Fruit fly (Drosophila melanogaster) whole organism, embryonic: ENCODE results near the gene CG42710.

Experiments
- Ada2b ChIP-seq: fragments of 200-800 bp; sonication (Bioruptor generic); IDR thresholded peaks from 2 replicates; pipeline ENCODE4 v1.3.6; 2022; ENCODE audit warnings: missing biosample characterization, missing genetic modification characterization
- Adf1 ChIP-seq: fragments of 200-800 bp; sonication (Bioruptor generic); IDR thresholded peaks from 2 replicates; pipeline ENCODE4 v1.3.6; 2022; ENCODE audit warnings: missing biosample characterization, missing genetic modification characterization
- Aef1 ChIP-seq: fragments of 200-800 bp; sonication (Bioruptor generic); IDR thresholded peaks from 3 replicates; pipeline ENCODE4 v1.3.6; 2022; ENCODE audit warnings: missing biosample characterization, missing genetic modification characterization
- CG10147 ChIP-seq: fragments of 200-800 bp; sonication (Bioruptor generic); optimal IDR thresholded peaks from 2 replicates; lab custom pipeline; 2019; ENCODE audit warnings: missing biosample characterization, mild to moderate bottlenecking, missing genetic modification characterization, moderate library complexity
- CG10366 ChIP-seq: fragments of 200-800 bp; sonication (Bioruptor generic); IDR thresholded peaks from 2 replicates; pipeline ENCODE4 v1.3.6; 2022; ENCODE audit warnings: missing biosample characterization, missing genetic modification characterization
- CG10979 ChIP-seq: fragments of 200-800 bp; sonication (Bioruptor generic); optimal IDR thresholded peaks from 2 replicates; lab custom pipeline; 2018; ENCODE audit warnings: missing biosample characterization, mild to moderate bottlenecking, missing genetic modification characterization, moderate library complexity
- CG11696 ChIP-seq: fragments of 200-800 bp; sonication (Bioruptor generic); IDR thresholded peaks from 2 replicates; pipeline ENCODE4 v1.3.6; 2022; ENCODE audit warnings: missing biosample characterization, missing genetic modification characterization
- CG12219 ChIP-seq: fragments of 200-800 bp; sonication (Bioruptor generic); optimal IDR thresholded peaks from 3 replicates; lab custom pipeline; 2018; ENCODE audit warnings: missing biosample characterization, mild to moderate bottlenecking, missing genetic modification characterization
- CG13424 ChIP-seq: fragments of 200-800 bp; sonication (Bioruptor generic); optimal IDR thresholded peaks from 2 replicates; lab custom pipeline; 2019; ENCODE audit warnings: missing biosample characterization, mild to moderate bottlenecking, missing genetic modification characterization, moderate library complexity
- CG13775 ChIP-seq: fragments of 200-800 bp; sonication (Bioruptor generic); optimal IDR thresholded peaks from 3 replicates; lab custom pipeline; 2017; ENCODE audit warnings: missing biosample characterization, mild to moderate bottlenecking, missing genetic modification characterization
- CG14441 ChIP-seq: fragments of 200-800 bp; sonication (Bioruptor generic); IDR thresholded peaks from 2 replicates; pipeline ENCODE4 v1.3.6; 2022; ENCODE audit warnings: missing biosample characterization, missing genetic modification characterization
- CG14667 ChIP-seq: fragments of 200-800 bp; sonication (Bioruptor generic); IDR thresholded peaks from 2 replicates; pipeline ENCODE4 v1.3.6; 2022; ENCODE audit warnings: missing biosample characterization, missing genetic modification characterization
- CG15514 ChIP-seq: fragments of 200-800 bp; sonication (Bioruptor generic); optimal IDR thresholded peaks from 3 replicates; lab custom pipeline; 2017; ENCODE audit warnings: missing biosample characterization, missing genetic modification characterization, mild to moderate bottlenecking, moderate library complexity, missing genetic modification reagents
- CG15696 ChIP-seq: fragments of 200-800 bp; sonication (Bioruptor generic); optimal IDR thresholded peaks from 2 replicates; lab custom pipeline; 2019; ENCODE audit warnings: missing biosample characterization, mild to moderate bottlenecking, missing genetic modification characterization, moderate library complexity
- CG1602 ChIP-seq: fragments of 200-800 bp; sonication (Bioruptor generic); optimal IDR thresholded peaks from 3 replicates; lab custom pipeline; 2016; ENCODE audit warnings: missing biosample characterization, missing genetic modification characterization
- CG1647 ChIP-seq: fragments of 200-800 bp; sonication (Bioruptor generic); optimal IDR thresholded peaks from 3 replicates; lab custom pipeline; 2016; ENCODE audit warnings: missing biosample characterization, missing genetic modification characterization
- CG16863 ChIP-seq: fragments of 200-800 bp; sonication (Bioruptor generic); optimal IDR thresholded peaks from 3 replicates; lab custom pipeline; 2016; ENCODE audit warnings: missing biosample characterization, missing genetic modification characterization
- CG18262 ChIP-seq: fragments of 200-800 bp; optimal IDR thresholded peaks from 3 replicates; lab custom pipeline; 2019; ENCODE audit warnings: missing biosample characterization, mild to moderate bottlenecking, missing genetic modification characterization, moderate library complexity
- CG18476 ChIP-seq: fragments of 200-800 bp; sonication (Bioruptor generic); optimal IDR thresholded peaks from 2 replicates; lab custom pipeline; 2016; ENCODE audit warnings: missing biosample characterization, mild to moderate bottlenecking, missing genetic modification characterization
- CG18764 ChIP-seq: fragments of 200-800 bp; sonication (Bioruptor generic); optimal IDR thresholded peaks from 3 replicates; lab custom pipeline; 2016; ENCODE audit warnings: missing biosample characterization, missing genetic modification characterization
- CG2875 ChIP-seq: fragments of 200-800 bp; sonication (Bioruptor generic); optimal IDR thresholded peaks from 2 replicates; lab custom pipeline; 2017; ENCODE audit warnings: missing biosample characterization, mild to moderate bottlenecking, missing genetic modification characterization, missing genetic modification reagents
- CG7556 ChIP-seq: fragments of 200-800 bp; sonication (Bioruptor generic); optimal IDR thresholded peaks from 2 replicates; lab custom pipeline; 2017; ENCODE audit warnings: missing biosample characterization, mild to moderate bottlenecking, missing genetic modification characterization
- CG9817 ChIP-seq: fragments of 200-800 bp; sonication (Bioruptor generic); optimal IDR thresholded peaks from 2 replicates; lab custom pipeline; 2018; ENCODE audit warnings: missing biosample characterization, mild to moderate bottlenecking, missing genetic modification characterization, moderate library complexity
- CTCF ChIP-seq: fragments of 200-800 bp; sonication (Bioruptor generic); optimal IDR thresholded peaks from 2 replicates; lab custom pipeline; 2017; ENCODE audit warnings: missing biosample characterization, mild to moderate bottlenecking, missing genetic modification characterization, moderate library complexity
- D19B ChIP-seq: fragments of 200-800 bp; sonication (Bioruptor generic); optimal IDR thresholded peaks from 2 replicates; lab custom pipeline; 2017; ENCODE audit warnings: missing biosample characterization, mild to moderate bottlenecking, missing genetic modification characterization
- Dp ChIP-seq: fragments of 200-800 bp; sonication (Bioruptor generic); optimal IDR thresholded peaks from 2 replicates; lab custom pipeline; 2018; ENCODE audit warnings: missing biosample characterization, mild to moderate bottlenecking, missing genetic modification characterization, moderate library complexity
- Ets97D ChIP-seq: fragments of 200-800 bp; sonication (Bioruptor generic); optimal IDR thresholded peaks from 3 replicates; lab custom pipeline; 2016; ENCODE audit warnings: missing biosample characterization, missing genetic modification characterization
- Fer3 ChIP-seq: fragments of 200-800 bp; sonication (Bioruptor generic); optimal IDR thresholded peaks from 2 replicates; lab custom pipeline; 2018; ENCODE audit warnings: missing biosample characterization, mild to moderate bottlenecking, missing genetic modification characterization, moderate library complexity
- H15 ChIP-seq: fragments of 200-800 bp; sonication (Bioruptor generic); IDR thresholded peaks from 3 replicates; pipeline ENCODE4 v1.3.6; 2022; ENCODE audit warnings: missing biosample characterization, missing genetic modification characterization
- Hand ChIP-seq: fragments of 200-800 bp; sonication (Bioruptor generic); optimal IDR thresholded peaks from 2 replicates; lab custom pipeline; 2017; ENCODE audit warnings: mild to moderate bottlenecking, missing biosample characterization, missing genetic modification reagents, missing genetic modification characterization
- Hey ChIP-seq: fragments of 200-800 bp; sonication (Bioruptor generic); optimal IDR thresholded peaks from 3 replicates; lab custom pipeline; 2018; ENCODE audit warnings: missing biosample characterization, mild to moderate bottlenecking, missing genetic modification characterization
- HmgZ ChIP-seq: fragments of 200-800 bp; sonication (Bioruptor generic); optimal IDR thresholded peaks from 2 replicates; lab custom pipeline; 2018; ENCODE audit warnings: missing biosample characterization, mild to moderate bottlenecking, missing genetic modification characterization
- MESR4 ChIP-seq: fragments of 200-800 bp; sonication (Bioruptor generic); optimal IDR thresholded peaks from 2 replicates; lab custom pipeline; 2018; ENCODE audit warnings: missing biosample characterization, mild to moderate bottlenecking, missing genetic modification characterization, moderate library complexity
- Mad ChIP-seq: fragments of 200-800 bp; sonication (Bioruptor generic); optimal IDR thresholded peaks from 2 replicates; lab custom pipeline; 2016; ENCODE audit warnings: missing biosample characterization, missing genetic modification characterization
- Sry-δ ChIP-seq: fragments of 200-800 bp; sonication (Bioruptor generic); optimal IDR thresholded peaks from 2 replicates; lab custom pipeline; 2016; ENCODE audit warnings: missing biosample characterization, missing genetic modification characterization
- Xrp1 ChIP-seq: fragments of 200-800 bp; sonication (Bioruptor generic); IDR thresholded peaks from 2 replicates; pipeline ENCODE4 v1.3.6; 2022; ENCODE audit warnings: missing biosample characterization, missing genetic modification characterization
- cad ChIP-seq: fragments of >200 bp; optimal IDR thresholded peaks from 2 replicates; lab custom pipeline; 2017; ENCODE audit warnings: missing biosample characterization, missing genetic modification characterization
- chif ChIP-seq, 2 experiments: fragments of 200-800 bp; sonication (Bioruptor generic); optimal IDR thresholded peaks; 3 replicates each; lab custom pipeline; 2016; ENCODE audit warnings: missing biosample characterization in 2 of 2, missing genetic modification characterization in 2 of 2
- chm ChIP-seq: fragments of 200-800 bp; sonication (Bioruptor generic); IDR thresholded peaks from 2 replicates; pipeline ENCODE4 v1.3.6; 2022; ENCODE audit warnings: missing biosample characterization, missing genetic modification characterization
- crol ChIP-seq: fragments of 200-800 bp; sonication (Bioruptor generic); IDR thresholded peaks from 2 replicates; pipeline ENCODE4 v1.3.6; 2022; ENCODE audit warnings: missing biosample characterization, missing genetic modification characterization
- cwo ChIP-seq: fragments of 200-800 bp; sonication (Bioruptor generic); optimal IDR thresholded peaks from 3 replicates; lab custom pipeline; 2017; ENCODE audit warnings: missing biosample characterization, missing genetic modification characterization, mild to moderate bottlenecking, moderate library complexity, missing genetic modification reagents
- fd102C ChIP-seq: fragments of 200-800 bp; sonication (Bioruptor generic); optimal IDR thresholded peaks from 2 replicates; lab custom pipeline; 2018; ENCODE audit warnings: missing biosample characterization, mild to moderate bottlenecking, missing genetic modification characterization, moderate library complexity
- gsb-n ChIP-seq: fragments of 200-800 bp; sonication (Bioruptor generic); optimal IDR thresholded peaks from 3 replicates; lab custom pipeline; 2018; ENCODE audit warnings: missing biosample characterization, mild to moderate bottlenecking, missing genetic modification characterization
- ham ChIP-seq: fragments of 200-800 bp; sonication (Bioruptor generic); IDR thresholded peaks from 2 replicates; pipeline ENCODE4 v1.3.6; 2022; ENCODE audit warnings: missing biosample characterization, missing genetic modification characterization
- hbn ChIP-seq: fragments of 200-800 bp; sonication (Bioruptor generic); IDR thresholded peaks from 2 replicates; pipeline ENCODE4 v1.3.6; 2022; ENCODE audit warnings: missing biosample characterization, missing genetic modification characterization; ENCODE audit not compliant: partially characterized antibody
- insv ChIP-seq, 2 experiments: fragments of 200-800 bp; sonication (Bioruptor generic); optimal IDR thresholded peaks; 3 replicates each; lab custom pipeline; 2016 to 2018; ENCODE audit warnings: missing biosample characterization in 2 of 2, missing genetic modification characterization in 2 of 2
- lmd ChIP-seq: fragments of 200-800 bp; sonication (Bioruptor generic); IDR thresholded peaks from 2 replicates; pipeline ENCODE4 v1.3.6; 2022; ENCODE audit warnings: missing biosample characterization, missing genetic modification characterization
- org-1 ChIP-seq: fragments of 200-800 bp; sonication (Bioruptor generic); optimal IDR thresholded peaks from 2 replicates; lab custom pipeline; 2017; ENCODE audit warnings: missing biosample characterization, missing genetic modification characterization
- pho ChIP-seq: fragments of 200-800 bp; sonication (Bioruptor generic); optimal IDR thresholded peaks from 2 replicates; lab custom pipeline; 2016; ENCODE audit warnings: missing biosample characterization, missing genetic modification characterization
- slou ChIP-seq: fragments of 200-800 bp; sonication (Bioruptor generic); optimal IDR thresholded peaks from 3 replicates; lab custom pipeline; 2016; ENCODE audit warnings: missing biosample characterization, missing genetic modification characterization
- tin ChIP-seq: fragments of 200-800 bp; sonication (Bioruptor generic); optimal IDR thresholded peaks from 3 replicates; lab custom pipeline; 2016; ENCODE audit warnings: missing biosample characterization, missing genetic modification characterization
- zfh2 ChIP-seq: fragments of 200-800 bp; sonication (Bioruptor generic); optimal IDR thresholded peaks from 2 replicates; lab custom pipeline; 2016; ENCODE audit warnings: missing biosample characterization, missing genetic modification characterization

CG42710 gene

DNA sequence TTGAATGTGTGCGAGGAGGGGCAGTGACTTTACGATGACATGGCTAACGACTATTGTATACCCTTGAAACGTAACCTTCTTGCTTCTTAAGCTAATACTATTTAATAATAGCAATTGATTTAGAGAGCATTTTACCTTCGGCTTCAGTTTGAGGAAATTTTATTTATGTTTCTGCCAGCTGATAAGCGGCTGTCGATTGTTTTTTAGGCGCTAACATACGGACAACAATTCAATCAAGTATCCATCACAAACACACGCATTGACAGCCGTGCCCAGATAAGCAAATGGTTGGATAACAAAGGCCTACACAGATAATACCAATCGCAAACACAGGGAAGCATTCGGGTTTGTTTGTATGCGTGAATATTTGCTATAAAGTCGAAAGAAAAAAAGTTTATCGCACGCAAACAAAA is 44.0 kb downstream of the CG42710 start (continued):
- TF ChIP-seq CG12219 (GFP tag; lab: Kevin White, UChicago), result peak; percentile 18
- 0 out of 2 replicates have a peak, but pooled peaks have one; percentile 9 for TF ChIP-seq Ada2b (GFP tag; lab: Robert Waterston, UW)
- TF ChIP-seq cwo (GFP tag; lab: Kevin White, UChicago), result peak; percentile 68
- TF ChIP-seq chif (GFP tag; optimal IDR thresholded peaks at IDR 0.05; lab: Kevin White, UChicago), result no peak
- no peak; the same call in none of the 2 replicates for TF ChIP-seq lmd (GFP tag; lab: Robert Waterston, UW)
- no peak for TF ChIP-seq fd102C (GFP tag; lab: Kevin White, UChicago)
- no peak for TF ChIP-seq MESR4 (GFP tag; lab: Kevin White, UChicago)
- TF ChIP-seq CG1647 (GFP tag; lab: Kevin White, UChicago), result no peak
- peak; percentile 58; the same call in 1 of the 2 replicates for TF ChIP-seq CG10366 (GFP tag; lab: Robert Waterston, UW)
- TF ChIP-seq zfh2, result peak; percentile 44
- TF ChIP-seq Mad (GFP tag; lab: Kevin White, UChicago), result no peak
- peak; percentile 48; the same call in 1 of the 2 replicates for TF ChIP-seq Xrp1 (GFP tag; lab: Robert Waterston, UW)
- no peak for TF ChIP-seq CG1602 (GFP tag; lab: Kevin White, UChicago)
- peak; percentile 40 for TF ChIP-seq Hand (GFP tag; lab: Kevin White, UChicago)
- TF ChIP-seq CG7556, result peak; percentile 38
- no peak for TF ChIP-seq chm (GFP tag; lab: Robert Waterston, UW)
- 0 out of 3 replicates have a peak, but pooled peaks have one; percentile 31 for TF ChIP-seq H15 (GFP tag; lab: Robert Waterston, UW)
- TF ChIP-seq slou, result peak; percentile 0
- peak; percentile 25 for TF ChIP-seq CG18262 (tag; lab: Kevin White, UChicago)
- TF ChIP-seq Hey (tag; lab: Kevin White, UChicago), result peak; percentile 24
- no peak for TF ChIP-seq crol (GFP tag; lab: Robert Waterston, UW)
- TF ChIP-seq tin, result no peak
- TF ChIP-seq Ets97D, result no peak
- TF ChIP-seq CG13424 (tag; lab: Kevin White, UChicago), result peak; percentile 33
- TF ChIP-seq Aef1 (GFP tag; lab: Robert Waterston, UW), result no peak
- peak; percentile 47 for TF ChIP-seq CG11696
- no peak for TF ChIP-seq Dp (GFP tag; lab: Kevin White, UChicago)
- TF ChIP-seq cad, result no peak
- TF ChIP-seq CG2875 (GFP tag; lab: Kevin White, UChicago), result peak; percentile 20
- peak; percentile 29 for TF ChIP-seq CG13775 (GFP tag; lab: Kevin White, UChicago)
- peak; percentile 2 for TF ChIP-seq CG10979 (tag; lab: Kevin White, UChicago)
- no peak for TF ChIP-seq insv (GFP tag; optimal IDR thresholded peaks at IDR 0.05; lab: Kevin White, UChicago)
- no peak for TF ChIP-seq Sry-δ (GFP tag; lab: Kevin White, UChicago)
- TF ChIP-seq HmgZ (tag; lab: Kevin White, UChicago), result peak; percentile 71
- TF ChIP-seq pho, result peak; percentile 15
- TF ChIP-seq CTCF (GFP tag; lab: Kevin White, UChicago), result no peak
- peak; percentile 25 for TF ChIP-seq CG10147 (GFP tag; lab: Kevin White, UChicago)
- TF ChIP-seq org-1 (GFP tag; lab: Kevin White, UChicago), result peak; percentile 28
- no peak for TF ChIP-seq CG18764 (GFP tag; lab: Kevin White, UChicago)
- peak; percentile 68 for TF ChIP-seq CG14441 (GFP tag; lab: Robert Waterston, UW)
- TF ChIP-seq hbn (GFP tag; lab: Robert Waterston, UW), result no peak
- peak; percentile 40 for TF ChIP-seq CG15514 (GFP tag; lab: Kevin White, UChicago)
- no peak for TF ChIP-seq gsb-n (tag; lab: Kevin White, UChicago)
- peak; percentile 72 for TF ChIP-seq D19B (GFP tag; lab: Kevin White, UChicago)
- TF ChIP-seq ham (GFP tag; lab: Robert Waterston, UW), result no peak
- no peak for TF ChIP-seq CG15696 (tag; lab: Kevin White, UChicago)
- TF ChIP-seq CG9817, result peak; percentile 39
- no peak for TF ChIP-seq CG14667 (GFP tag; lab: Robert Waterston, UW)
- peak; percentile 41 for TF ChIP-seq CG16863
- TF ChIP-seq Adf1 (GFP tag; lab: Robert Waterston, UW), result peak; percentile 51; the same call in 1 of the 2 replicates
- peak; percentile 46 for TF ChIP-seq Fer3
- TF ChIP-seq CG18476, result no peak
